Fruit fly (Drosophila melanogaster) whole organism, prepupa: Measurements from ENCODE around the gene CG9705.

Experiments used
- Blimp-1 ChIP-seq: fragments of 200-800 bp; sonication (Bioruptor generic); optimal IDR thresholded peaks from 3 replicates; lab custom pipeline; 2017; ENCODE audit warnings: missing biosample characterization, missing genetic modification characterization, mild to moderate bottlenecking, moderate library complexity, missing genetic modification reagents
- CG10669 ChIP-seq: fragments of 200-800 bp; sonication (Bioruptor generic); optimal IDR thresholded peaks from 3 replicates; lab custom pipeline; 2018; ENCODE audit warnings: missing biosample characterization, mild to moderate bottlenecking, missing genetic modification characterization, moderate library complexity
- CG15336 ChIP-seq: fragments of 200-800 bp; sonication (Bioruptor generic); IDR thresholded peaks from 2 replicates; pipeline ENCODE4 v1.3.6; 2022; ENCODE audit warnings: missing biosample characterization, missing genetic modification characterization
- CG16779 ChIP-seq: fragments of 200-800 bp; sonication (Bioruptor generic); optimal IDR thresholded peaks from 3 replicates; lab custom pipeline; 2017; ENCODE audit warnings: missing biosample characterization, mild to moderate bottlenecking, missing genetic modification characterization
- CG3919 ChIP-seq: fragments of 200-800 bp; sonication (Bioruptor generic); optimal IDR thresholded peaks from 3 replicates; lab custom pipeline; 2016; ENCODE audit warnings: missing biosample characterization, missing genetic modification characterization
- CG4318 ChIP-seq: fragments of 200-800 bp; sonication (Bioruptor generic); optimal IDR thresholded peaks from 3 replicates; lab custom pipeline; 2017; ENCODE audit warnings: missing biosample characterization, mild to moderate bottlenecking, missing genetic modification characterization
- CG6792 ChIP-seq: fragments of 200-800 bp; sonication (Bioruptor generic); optimal IDR thresholded peaks from 3 replicates; lab custom pipeline; 2016; ENCODE audit warnings: missing biosample characterization, missing genetic modification characterization
- CG6854 ChIP-seq: fragments of 200-800 bp; sonication (Bioruptor generic); optimal IDR thresholded peaks from 2 replicates; lab custom pipeline; 2017; ENCODE audit warnings: missing biosample characterization, mild to moderate bottlenecking, missing genetic modification characterization
- CG8319 ChIP-seq: fragments of 200-800 bp; sonication (Bioruptor generic); optimal IDR thresholded peaks from 3 replicates; lab custom pipeline; 2016; ENCODE audit warnings: missing biosample characterization, missing genetic modification characterization
- CG9139 ChIP-seq: fragments of 200-800 bp; sonication (Bioruptor generic); optimal IDR thresholded peaks from 3 replicates; lab custom pipeline; 2017; ENCODE audit warnings: missing biosample characterization, mild to moderate bottlenecking, missing genetic modification characterization
- Eip75B ChIP-seq: fragments of 200-800 bp; sonication (Bioruptor generic); optimal IDR thresholded peaks from 3 replicates; lab custom pipeline; 2016; ENCODE audit warnings: missing biosample characterization, missing genetic modification characterization
- Eip93F ChIP-seq: fragments of 200-800 bp; sonication (Bioruptor generic); optimal IDR thresholded peaks from 2 replicates; lab custom pipeline; 2016; ENCODE audit warnings: missing biosample characterization, mild to moderate bottlenecking, missing genetic modification characterization
- Ets96B ChIP-seq: fragments of 200-800 bp; optimal IDR thresholded peaks from 2 replicates; lab custom pipeline; 2019; ENCODE audit warnings: missing biosample characterization, mild to moderate bottlenecking, missing genetic modification characterization, moderate library complexity
- Hr38 ChIP-seq: sonication (Bioruptor generic); optimal IDR thresholded peaks from 2 replicates; lab custom pipeline; 2016; ENCODE audit warnings: missing biosample characterization, missing genetic modification characterization
- OdsH ChIP-seq: fragments of 200-800 bp; sonication (Bioruptor generic); optimal IDR thresholded peaks from 3 replicates; lab custom pipeline; 2016; ENCODE audit warnings: missing biosample characterization, missing genetic modification characterization
- Smox ChIP-seq: fragments of 200-800 bp; sonication (Bioruptor generic); optimal IDR thresholded peaks from 3 replicates; lab custom pipeline; 2016; ENCODE audit warnings: missing biosample characterization, missing genetic modification characterization
- Sox14 ChIP-seq: fragments of 200-800 bp; sonication (Bioruptor generic); optimal IDR thresholded peaks from 3 replicates; lab custom pipeline; 2016; ENCODE audit warnings: missing biosample characterization, missing genetic modification characterization
- dsx ChIP-seq: fragments of 200-800 bp; optimal IDR thresholded peaks from 3 replicates; lab custom pipeline; 2019; ENCODE audit warnings: missing biosample characterization, mild to moderate bottlenecking, missing genetic modification characterization, moderate library complexity; ENCODE audit not compliant: poor library complexity, severe bottlenecking
- eg ChIP-seq: fragments of 200-800 bp; sonication (Bioruptor generic); IDR thresholded peaks from 3 replicates; pipeline ENCODE4 v1.3.6; 2022; ENCODE audit warnings: missing biosample characterization, missing genetic modification characterization
- lz ChIP-seq: fragments of 200-800 bp; sonication (Bioruptor generic); optimal IDR thresholded peaks from 3 replicates; lab custom pipeline; 2016; ENCODE audit warnings: missing biosample characterization, missing genetic modification characterization
- pdm3 ChIP-seq: fragments of 200-800 bp; sonication (Bioruptor generic); optimal IDR thresholded peaks from 3 replicates; lab custom pipeline; 2016; ENCODE audit warnings: missing biosample characterization, missing genetic modification characterization

Gene CG9705

dm6 chr3L:16828967-16829366 lies 49.1 kb downstream of the CG9705 start, which contains the start of gene CG13024:
CG13024 (minus strand) TSS chr3L:16829074.
- no peak for TF ChIP-seq CG6792 (GFP tag; lab: Kevin White, UChicago)
- TF ChIP-seq CG15336, result no peak
- TF ChIP-seq Eip93F (GFP tag; lab: Kevin White, UChicago), result no peak
- no peak for TF ChIP-seq CG16779
- TF ChIP-seq CG4318 (GFP tag; lab: Kevin White, UChicago), result no peak
- TF ChIP-seq OdsH, result no peak
- TF ChIP-seq CG9139, result no peak
- no peak for TF ChIP-seq Ets96B (tag; lab: Kevin White, UChicago)
- TF ChIP-seq Hr38 (GFP tag; lab: Kevin White, UChicago), result no peak
- TF ChIP-seq lz, result no peak
- TF ChIP-seq pdm3, result no peak
- TF ChIP-seq eg (GFP tag; lab: Robert Waterston, UW), result no peak
- no peak for TF ChIP-seq CG10669 (GFP tag; lab: Kevin White, UChicago)
- no peak for TF ChIP-seq CG6854 (GFP tag; lab: Kevin White, UChicago)
- TF ChIP-seq CG3919 (GFP tag; lab: Kevin White, UChicago), result no peak
- no peak for TF ChIP-seq Sox14
- TF ChIP-seq CG8319, result no peak

dm6 chr3L:16829983-16830382 lies 50.1 kb downstream of the CG9705 start:
- peak; percentile 27 for TF ChIP-seq Eip75B
- TF ChIP-seq Smox (GFP tag; lab: Kevin White, UChicago), result no peak
- TF ChIP-seq Blimp-1 (GFP tag; lab: Kevin White, UChicago), result peak; percentile 34
- TF ChIP-seq dsx (GFP tag; lab: Kevin White, UChicago), result no peak
